Fruit fly (Drosophila melanogaster): ENCODE results near the gene CG31266.

- no peak for TF ChIP-seq psq (optimal IDR thresholded peaks at IDR 0.05)
- no peak for TF ChIP-seq Dll (optimal IDR thresholded peaks at IDR 0.05)
- TF ChIP-seq usp (GFP tag; optimal IDR thresholded peaks at IDR 0.05), result no peak
- no peak for TF ChIP-seq pan (optimal IDR thresholded peaks at IDR 0.05)
- TF ChIP-seq EcR (GFP tag; optimal IDR thresholded peaks at IDR 0.05), result no peak
Observed at dm6 chr3R:17085029-17085807, 47.2 kb upstream of the CG31266 start, which contains the start of gene GckIII.

Measured in whole organism.